Worm (Caenorhabditis elegans) whole organism, L4 larva: ENCODE measurements around the gene rga-4.

Experiments used
- D1046.2 ChIP-seq: fragments of 200-800 bp; sonication (Bioruptor generic); IDR thresholded peaks from 2 replicates; pipeline ENCODE4 v1.3.6; 2022; ENCODE audit warnings: missing genetic modification characterization, missing compliant biosample characterization
- F10B5.3 ChIP-seq: sonication (generic microtip); optimal IDR thresholded peaks from 2 replicates; lab custom pipeline; 2016; ENCODE audit warnings: mild to moderate bottlenecking, missing genetic modification characterization, missing compliant biosample characterization
- Y75B8A.6 ChIP-seq: fragments of 200-800 bp; sonication (Bioruptor generic); IDR thresholded peaks from 2 replicates; pipeline ENCODE4 v1.3.6; 2022; ENCODE audit warnings: missing genetic modification reagents, missing genetic modification characterization, missing compliant biosample characterization
- aha-1 ChIP-seq: fragments of 150-350 bp; peaks from one replicate; lab custom pipeline; 2014; ENCODE audit warnings: missing biosample characterization, missing genetic modification characterization
- aly-2 ChIP-seq: sonication (generic microtip); optimal IDR thresholded peaks from 2 replicates; lab custom pipeline; 2018; ENCODE audit warnings: missing biosample characterization, missing genetic modification characterization
- arid-1 ChIP-seq: fragments of 200-800 bp; sonication (Bioruptor generic); conservative IDR thresholded peaks from 2 replicates; pipeline ENCODE4 v1.3.6; 2022; ENCODE audit warnings: missing genetic modification reagents, missing genetic modification characterization, missing compliant biosample characterization
- attf-4 ChIP-seq: sonication (generic microtip); optimal IDR thresholded peaks from 3 replicates; lab custom pipeline; 2017; ENCODE audit warnings: missing biosample characterization, missing genetic modification characterization
- ceh-28 ChIP-seq: fragments of 150-350 bp; optimal IDR thresholded peaks from 2 replicates; lab custom pipeline; 2014; ENCODE audit warnings: missing biosample characterization, missing genetic modification reagents, missing genetic modification characterization
- ceh-32 ChIP-seq: sonication (generic microtip); optimal IDR thresholded peaks from 2 replicates; lab custom pipeline; 2016; ENCODE audit warnings: mild to moderate bottlenecking, missing genetic modification characterization, missing compliant biosample characterization; ENCODE audit not compliant: poor library complexity
- ceh-44 ChIP-seq: fragments of 200-800 bp; sonication (Bioruptor generic); IDR thresholded peaks from 2 replicates; pipeline ENCODE4 v1.3.6; 2022; ENCODE audit warnings: missing genetic modification reagents, missing genetic modification characterization, missing compliant biosample characterization
- cey-2 ChIP-seq: sonication (generic microtip); optimal IDR thresholded peaks from 3 replicates; lab custom pipeline; 2017; ENCODE audit warnings: missing genetic modification characterization, mild to moderate bottlenecking, missing compliant biosample characterization, antibody characterized with exemption, borderline replicate concordance; ENCODE audit not compliant: insufficient read depth
- daf-12 ChIP-seq: fragments of 150-350 bp; optimal IDR thresholded peaks from 2 replicates; lab custom pipeline; 2014; ENCODE audit warnings: missing biosample characterization, missing genetic modification reagents, missing genetic modification characterization
- daf-16 ChIP-seq, 3 experiments: sonication (generic microtip); optimal IDR thresholded peaks; 2 replicates each; lab custom pipeline; 2016 to 2017; ENCODE audit warnings: missing genetic modification characterization in 3 of 3, missing genetic modification reagents in 3 of 3, mild to moderate bottlenecking in 2 of 3, missing compliant biosample characterization in 2 of 3, missing biosample characterization in 1 of 3, moderate library complexity in 1 of 3
- fkh-10 ChIP-seq: fragments of 150-350 bp; optimal IDR thresholded peaks from 2 replicates; lab custom pipeline; 2014; ENCODE audit warnings: missing biosample characterization, missing genetic modification reagents, missing genetic modification characterization
- gei-8 ChIP-seq: fragments of 200-800 bp; sonication (Bioruptor generic); optimal IDR thresholded peaks from 2 replicates; lab custom pipeline; 2018; ENCODE audit warnings: mild to moderate bottlenecking, missing genetic modification characterization, missing compliant biosample characterization
- hlh-30 ChIP-seq: sonication (generic microtip); optimal IDR thresholded peaks from 2 replicates; lab custom pipeline; 2017; ENCODE audit warnings: antibody characterized with exemption, mild to moderate bottlenecking, missing genetic modification characterization, missing compliant biosample characterization; ENCODE audit not compliant: insufficient read depth
- lin-15B ChIP-seq: fragments of 150-350 bp; sonication (generic microtip); optimal IDR thresholded peaks from 3 replicates; lab custom pipeline; 2014; ENCODE audit warnings: missing biosample characterization, missing genetic modification characterization
- lsy-2 ChIP-seq, 2 experiments: fragments of 150-350 bp in 1 of 2; sonication (generic microtip) in 1 of 2; optimal IDR thresholded peaks; 2 replicates each; lab custom pipeline; 2014 to 2017; ENCODE audit warnings: missing biosample characterization in 2 of 2, missing genetic modification characterization in 2 of 2
- mdt-29 ChIP-seq: fragments of 200-800 bp; sonication (Bioruptor generic); IDR thresholded peaks from 2 replicates; pipeline ENCODE4 v1.3.6; 2022; ENCODE audit warnings: missing genetic modification reagents, missing genetic modification characterization, missing compliant biosample characterization
- mxl-3 ChIP-seq: fragments of 200-800 bp; sonication (Bioruptor generic); optimal IDR thresholded peaks from 2 replicates; lab custom pipeline; 2018; ENCODE audit warnings: mild to moderate bottlenecking, missing genetic modification characterization, missing compliant biosample characterization
- nhr-6 ChIP-seq: fragments of 150-350 bp; optimal IDR thresholded peaks from 2 replicates; lab custom pipeline; 2014; ENCODE audit warnings: missing biosample characterization, missing genetic modification characterization
- rbr-2 ChIP-seq: sonication (generic microtip); optimal IDR thresholded peaks from 2 replicates; lab custom pipeline; 2016; ENCODE audit warnings: missing genotype, missing genetic modification characterization, missing compliant biosample characterization
- skn-1 ChIP-seq: fragments of 150-350 bp; optimal IDR thresholded peaks from 2 replicates; lab custom pipeline; 2014; ENCODE audit warnings: missing biosample characterization, missing genetic modification characterization
- snpc-1.2 ChIP-seq: fragments of 200-800 bp; sonication (Bioruptor generic); IDR thresholded peaks from 2 replicates; pipeline ENCODE4 v1.3.6; 2022; ENCODE audit warnings: missing genetic modification reagents, missing genetic modification characterization, missing compliant biosample characterization
- unc-130 ChIP-seq: sonication (generic microtip); optimal IDR thresholded peaks from 2 replicates; lab custom pipeline; 2016; ENCODE audit warnings: missing genetic modification reagents, missing genetic modification characterization, missing compliant biosample characterization
- unc-39 ChIP-seq: sonication (generic microtip); optimal IDR thresholded peaks from 2 replicates; lab custom pipeline; 2017; ENCODE audit warnings: missing biosample characterization, missing genetic modification characterization
- unc-62 ChIP-seq, 3 experiments: fragments of 150-350 bp in 1 of 3; sonication (generic microtip); optimal IDR thresholded peaks in 2 of 3; peaks in 1 of 3; 1 replicate in 1 of 3; 2 replicates in 2 of 3; lab custom pipeline; 2014 to 2017; ENCODE audit warnings: missing biosample characterization in 3 of 3, missing genetic modification characterization in 3 of 3, missing genetic modification reagents in 3 of 3, missing genotype in 1 of 3
- vab-7 ChIP-seq: fragments of 200-800 bp; sonication (Bioruptor generic); IDR thresholded peaks from 2 replicates; pipeline ENCODE4 v1.3.6; 2022; ENCODE audit warnings: missing genetic modification reagents, missing genetic modification characterization, missing compliant biosample characterization
- zip-11 ChIP-seq: fragments of 200-800 bp; sonication (Bioruptor generic); IDR thresholded peaks from 2 replicates; pipeline ENCODE4 v1.3.6; 2022; ENCODE audit warnings: missing genetic modification characterization, missing compliant biosample characterization

The rga-4 gene

DNA sequence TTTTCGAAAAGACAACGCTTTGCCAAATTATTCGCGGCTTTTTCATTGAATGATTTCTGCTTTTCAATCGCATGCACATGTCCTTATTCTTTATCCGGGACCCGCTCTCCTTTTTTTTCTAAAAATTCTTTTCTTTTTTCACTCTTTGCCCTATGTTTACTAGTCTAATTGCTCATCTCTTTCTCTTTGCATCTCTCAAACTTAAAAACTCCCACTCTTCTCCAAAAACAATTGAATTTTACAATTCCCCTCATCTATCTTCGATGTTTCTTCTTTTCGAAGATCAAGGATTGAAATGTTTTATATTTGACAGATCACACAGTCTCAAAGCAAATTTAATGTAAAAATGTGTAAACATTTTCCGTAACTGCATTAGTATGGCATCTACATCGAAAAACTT, 45.4 kb downstream of the rga-4 start:
- TF ChIP-seq fkh-10, result peak; percentile 41
- no peak for TF ChIP-seq ceh-44 (GFP tag; lab: Robert Waterston, UW)
- no peak for TF ChIP-seq nhr-6 (tag; lab: Kevin White, UChicago)

DNA sequence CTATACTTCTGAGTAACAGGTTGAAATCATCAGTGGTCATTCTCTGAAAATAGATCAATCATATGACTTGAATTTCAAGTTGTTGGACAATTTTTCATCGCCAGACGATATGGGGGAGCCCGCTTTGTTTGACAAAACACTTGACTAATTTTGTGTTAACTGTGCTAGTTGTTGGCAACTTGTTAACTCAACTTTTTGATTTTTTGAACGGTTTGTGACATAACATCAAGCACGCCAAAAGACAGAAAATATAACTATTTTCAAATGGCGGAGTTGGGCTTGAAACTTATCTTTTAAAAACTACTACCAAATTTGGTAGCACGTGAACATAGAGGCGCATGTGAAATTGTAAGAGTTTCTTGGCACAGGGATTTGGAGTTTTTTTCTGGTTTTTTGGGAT, 47.2 kb downstream of the rga-4 start:
- TF ChIP-seq unc-62 (GFP tag; optimal IDR thresholded peaks at IDR 0.05 in 1 of 2; lab: Kevin White, UChicago) (peak in 1 of 2 experiments; percentile 94), unc-62 (tag; optimal IDR thresholded peaks at IDR 0.05; lab: Kevin White, UChicago) (no peak), daf-16 (GFP tag; optimal IDR thresholded peaks at IDR 0.05; lab: Kevin White, UChicago) (no peak), daf-16 (tag; optimal IDR thresholded peaks at IDR 0.05; lab: Kevin White, UChicago) (no peak)

DNA sequence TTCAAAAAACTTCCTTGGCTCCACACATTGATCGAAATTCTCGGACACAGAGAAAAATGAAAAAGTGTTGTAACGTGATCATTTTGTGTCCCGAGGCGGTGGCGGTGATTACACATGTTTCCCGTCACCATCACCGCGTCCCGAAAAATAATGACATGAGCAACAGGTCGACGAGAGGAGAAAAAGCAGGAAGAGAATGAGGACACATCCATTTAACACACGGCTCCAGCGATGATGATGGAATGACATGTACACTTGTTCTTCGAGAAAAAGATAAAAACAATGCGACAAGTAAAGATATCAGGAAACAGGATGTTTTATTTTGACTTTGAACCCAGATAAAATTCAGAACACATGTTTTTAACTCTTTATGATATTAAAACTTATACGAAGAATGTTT, 55.7 kb downstream of the rga-4 start:
- TF ChIP-seq vab-7 (GFP tag; lab: Robert Waterston, UW) (no peak), aha-1 (peak; percentile 89), snpc-1.2 (no peak), unc-62 (GFP tag; optimal IDR thresholded peaks at IDR 0.05 in 1 of 2; lab: Kevin White, UChicago) (peak in 1 of 2 experiments; percentile 49), unc-62 (tag; optimal IDR thresholded peaks at IDR 0.05; lab: Kevin White, UChicago) (no peak), mxl-3 (GFP tag; lab: Kevin White, UChicago) (no peak), hlh-30 (tag; lab: Kevin White, UChicago) (peak; percentile 23), F10B5.3 (no peak), D1046.2 (GFP tag; lab: Robert Waterston, UW) (no peak), ceh-28 (tag; lab: Kevin White, UChicago) (no peak), zip-11 (GFP tag; lab: Robert Waterston, UW) (no peak), aly-2 (tag; lab: Kevin White, UChicago) (no peak), cey-2 (tag; lab: Kevin White, UChicago) (no peak), ceh-32 (tag; lab: Kevin White, UChicago) (no peak), arid-1 (no peak), lsy-2 (tag; optimal IDR thresholded peaks at IDR 0.05; lab: Kevin White, UChicago) (no peak), lin-15B (no peak), attf-4 (tag; lab: Kevin White, UChicago) (no peak), gei-8 (GFP tag; lab: Kevin White, UChicago) (no peak), daf-12 (tag; lab: Kevin White, UChicago) (no peak), skn-1 (no peak), Y75B8A.6 (no peak), rbr-2 (tag; lab: Kevin White, UChicago) (no peak), unc-39 (tag; lab: Kevin White, UChicago) (no peak), daf-16 (GFP tag; optimal IDR thresholded peaks at IDR 0.05; lab: Kevin White, UChicago) (peak in 1 of 2 experiments; percentile 40), daf-16 (tag; optimal IDR thresholded peaks at IDR 0.05; lab: Kevin White, UChicago) (no peak), mdt-29 (no peak)

DNA sequence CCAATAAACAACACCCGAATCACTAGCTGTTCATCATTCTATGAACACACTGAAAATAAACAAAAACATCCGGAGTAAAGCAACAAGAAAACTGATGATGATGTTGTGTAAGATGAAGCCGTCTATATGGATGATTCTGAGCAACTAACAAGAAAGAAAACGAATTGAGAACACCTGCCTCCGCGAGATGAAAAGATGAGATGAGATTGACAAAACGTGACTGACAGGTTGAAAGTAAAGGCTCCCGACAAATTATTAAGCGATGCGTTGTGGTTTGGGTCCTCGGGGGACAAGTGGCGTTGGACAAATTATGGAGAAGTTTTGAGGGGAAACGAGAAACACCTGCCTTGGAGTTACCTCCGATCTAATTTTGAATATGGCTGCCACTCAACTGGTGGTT, 57.0 kb downstream of the rga-4 start:
- TF ChIP-seq unc-130 (GFP tag; lab: Kevin White, UChicago), result no peak
- TF ChIP-seq daf-16 (GFP tag; optimal IDR thresholded peaks at IDR 0.05; lab: Kevin White, UChicago), result peak in 1 of 2 experiments; percentile 53
- TF ChIP-seq daf-16 (tag; optimal IDR thresholded peaks at IDR 0.05; lab: Kevin White, UChicago), result no peak
- peak in 1 of 2 experiments; percentile 83 for TF ChIP-seq unc-62 (GFP tag; optimal IDR thresholded peaks at IDR 0.05 in 1 of 2; lab: Kevin White, UChicago)
- no peak for TF ChIP-seq unc-62 (tag; optimal IDR thresholded peaks at IDR 0.05; lab: Kevin White, UChicago)
- TF ChIP-seq aha-1, result peak; percentile 33
